Worm (Caenorhabditis elegans) whole organism, L4/young adult: ENCODE results near the gene dpf-4.

Source experiments
- W03F9.2 ChIP-seq: fragments of 150-350 bp; optimal IDR thresholded peaks from 2 replicates; lab custom pipeline; 2014; ENCODE audit warnings: missing biosample characterization, missing genetic modification characterization
- dao-5 ChIP-seq: sonication (generic microtip); optimal IDR thresholded peaks from 2 replicates; lab custom pipeline; 2016; ENCODE audit warnings: missing genotype, missing genetic modification characterization, moderate library complexity, missing compliant biosample characterization
- him-1 ChIP-seq: sonication (generic microtip); optimal IDR thresholded peaks from 2 replicates; lab custom pipeline; 2016; ENCODE audit warnings: missing genotype, missing genetic modification reagents, missing genetic modification characterization, missing compliant biosample characterization

- TF ChIP-seq dao-5 = no peak
- TF ChIP-seq W03F9.2 (tag; lab: Kevin White, UChicago) = no peak
- no peak for TF ChIP-seq him-1 (tag; lab: Kevin White, UChicago)
Measured at ce11 chrIII:5832442-5832841, 26.7 kb upstream of the dpf-4 start.
